Worm (Caenorhabditis elegans): ENCODE results near the gene C09B9.1.

ce11 chrIV:5073836-5074235, 36.2 kb downstream of the C09B9.1 start:
- TF ChIP-seq sox-4 (tag; optimal IDR thresholded peaks at IDR 0.05) (no peak), mab-9 (GFP tag; IDR thresholded peaks at IDR 0.05) (no peak), nhr-11 (tag; optimal IDR thresholded peaks at IDR 0.05) (no peak), lin-13 (GFP tag; optimal IDR thresholded peaks at IDR 0.05) (no peak), mdl-1 (tag; optimal IDR thresholded peaks at IDR 0.05) (no peak), zag-1 (tag; optimal IDR thresholded peaks at IDR 0.05) (no peak), mep-1 (tag; optimal IDR thresholded peaks at IDR 0.05) (no peak), aha-1 (tag; optimal IDR thresholded peaks at IDR 0.05) (no peak), lir-3 (tag; optimal IDR thresholded peaks at IDR 0.05; ENCODE audit: poor library complexity) (no peak), pqm-1 (tag; optimal IDR thresholded peaks at IDR 0.05) (no peak), fkh-8 (tag; optimal IDR thresholded peaks at IDR 0.05) (no peak), ceh-82 (tag; optimal IDR thresholded peaks at IDR 0.05) (no peak), dpl-1 (GFP tag; optimal IDR thresholded peaks at IDR 0.05) (no peak), ets-5 (GFP tag; IDR thresholded peaks at IDR 0.05) (no peak)

Data from whole organism, L1 larva.